Fruit fly (Drosophila melanogaster) whole organism, embryonic: Measurements from ENCODE around the gene WDR79.

Experiments used
- Bgb ChIP-seq: fragments of 200-800 bp; sonication (Bioruptor generic); IDR thresholded peaks from 2 replicates; pipeline ENCODE4 v1.3.6; 2022; ENCODE audit warnings: missing biosample characterization, missing genetic modification characterization; ENCODE audit not compliant: partially characterized antibody
- BtbVII ChIP-seq: fragments of 200-800 bp; sonication (Bioruptor generic); optimal IDR thresholded peaks from 3 replicates; lab custom pipeline; 2017; ENCODE audit warnings: missing biosample characterization, mild to moderate bottlenecking, missing genetic modification characterization
- CG10147 ChIP-seq: fragments of 200-800 bp; sonication (Bioruptor generic); optimal IDR thresholded peaks from 2 replicates; lab custom pipeline; 2019; ENCODE audit warnings: missing biosample characterization, mild to moderate bottlenecking, missing genetic modification characterization, moderate library complexity
- CG10366 ChIP-seq: fragments of 200-800 bp; sonication (Bioruptor generic); IDR thresholded peaks from 2 replicates; pipeline ENCODE4 v1.3.6; 2022; ENCODE audit warnings: missing biosample characterization, missing genetic modification characterization
- CG10543 ChIP-seq: fragments of 200-800 bp; sonication (Bioruptor generic); optimal IDR thresholded peaks from 3 replicates; lab custom pipeline; 2017; ENCODE audit warnings: missing biosample characterization, mild to moderate bottlenecking, missing genetic modification characterization, moderate library complexity
- CG11085 ChIP-seq: fragments of 200-800 bp; sonication (Bioruptor generic); IDR thresholded peaks from 2 replicates; pipeline ENCODE4 v1.3.6; 2022; ENCODE audit warnings: missing biosample characterization, missing genetic modification characterization
- CG14965 ChIP-seq: fragments of 200-800 bp; sonication (Bioruptor generic); optimal IDR thresholded peaks from 2 replicates; lab custom pipeline; 2016; ENCODE audit warnings: missing biosample characterization, missing genetic modification characterization, borderline replicate concordance
- CG1647 ChIP-seq: fragments of 200-800 bp; sonication (Bioruptor generic); optimal IDR thresholded peaks from 3 replicates; lab custom pipeline; 2016; ENCODE audit warnings: missing biosample characterization, missing genetic modification characterization
- CG1832 ChIP-seq: fragments of 200-800 bp; sonication (Bioruptor generic); optimal IDR thresholded peaks from 2 replicates; lab custom pipeline; 2017; ENCODE audit warnings: missing biosample characterization, mild to moderate bottlenecking, missing genetic modification characterization, inconsistent platforms
- CG2120 ChIP-seq: fragments of 200-800 bp; sonication (Bioruptor generic); optimal IDR thresholded peaks from 3 replicates; lab custom pipeline; 2016; ENCODE audit warnings: missing biosample characterization, missing genetic modification characterization
- CG31224 ChIP-seq: fragments of 200-800 bp; sonication (Bioruptor generic); IDR thresholded peaks from 2 replicates; pipeline ENCODE4 v1.3.6; 2022; ENCODE audit warnings: missing biosample characterization, missing genetic modification characterization
- CG42726 ChIP-seq: fragments of 200-800 bp; sonication (Bioruptor generic); IDR thresholded peaks from 2 replicates; pipeline ENCODE4 v1.3.6; 2022; ENCODE audit warnings: missing biosample characterization, missing genetic modification characterization; ENCODE audit not compliant: partially characterized antibody
- CG4854 ChIP-seq: fragments of 200-800 bp; sonication (Bioruptor generic); optimal IDR thresholded peaks from 2 replicates; lab custom pipeline; 2016; ENCODE audit warnings: missing biosample characterization, missing genetic modification characterization, inconsistent platforms
- CG5953 ChIP-seq: fragments of 200-800 bp; sonication (Bioruptor generic); IDR thresholded peaks from 2 replicates; pipeline ENCODE4 v1.3.6; 2022; ENCODE audit warnings: missing biosample characterization, missing genetic modification characterization
- CG6654 ChIP-seq: fragments of 200-800 bp; sonication (Bioruptor generic); optimal IDR thresholded peaks from 2 replicates; lab custom pipeline; 2017; ENCODE audit warnings: missing biosample characterization, mild to moderate bottlenecking, missing genetic modification characterization
- CG6683 ChIP-seq: fragments of 200-800 bp; sonication (Bioruptor generic); optimal IDR thresholded peaks from 2 replicates; lab custom pipeline; 2017; ENCODE audit warnings: missing biosample characterization, mild to moderate bottlenecking, missing genetic modification characterization, missing genetic modification reagents
- CG6765 ChIP-seq: fragments of 200-800 bp; sonication (Bioruptor generic); optimal IDR thresholded peaks from 3 replicates; lab custom pipeline; 2017; ENCODE audit warnings: missing biosample characterization, mild to moderate bottlenecking, missing genetic modification characterization
- CG7372 ChIP-seq: fragments of 200-800 bp; sonication (Bioruptor generic); IDR thresholded peaks from 2 replicates; pipeline ENCODE4 v1.3.6; 2022; ENCODE audit warnings: missing biosample characterization, missing genetic modification characterization
- CG7556 ChIP-seq: fragments of 200-800 bp; sonication (Bioruptor generic); optimal IDR thresholded peaks from 2 replicates; lab custom pipeline; 2017; ENCODE audit warnings: missing biosample characterization, mild to moderate bottlenecking, missing genetic modification characterization
- CTCF ChIP-seq: fragments of 200-800 bp; sonication (Bioruptor generic); optimal IDR thresholded peaks from 2 replicates; lab custom pipeline; 2017; ENCODE audit warnings: missing biosample characterization, mild to moderate bottlenecking, missing genetic modification characterization, moderate library complexity
- D19B ChIP-seq: fragments of 200-800 bp; sonication (Bioruptor generic); optimal IDR thresholded peaks from 2 replicates; lab custom pipeline; 2017; ENCODE audit warnings: missing biosample characterization, mild to moderate bottlenecking, missing genetic modification characterization
- H2.0 ChIP-seq: fragments of 200-800 bp; sonication (Bioruptor generic); IDR thresholded peaks from 2 replicates; pipeline ENCODE4 v1.3.6; 2022; ENCODE audit warnings: missing biosample characterization, missing genetic modification characterization
- HLHmδ ChIP-seq: fragments of 200-800 bp; sonication (Bioruptor generic); optimal IDR thresholded peaks from 2 replicates; lab custom pipeline; 2018; ENCODE audit warnings: missing biosample characterization, mild to moderate bottlenecking, missing genetic modification characterization, moderate library complexity
- Neu2 ChIP-seq: fragments of 200-800 bp; sonication (Bioruptor generic); optimal IDR thresholded peaks from 3 replicates; lab custom pipeline; 2016; ENCODE audit warnings: missing biosample characterization, missing genetic modification characterization, borderline replicate concordance
- Optix ChIP-seq: fragments of 200-800 bp; sonication (Bioruptor generic); IDR thresholded peaks from 3 replicates; pipeline ENCODE4 v1.3.6; 2022; ENCODE audit warnings: missing biosample characterization, missing genetic modification characterization
- PHDP ChIP-seq: fragments of 200-800 bp; sonication (Bioruptor generic); optimal IDR thresholded peaks from 3 replicates; lab custom pipeline; 2018; ENCODE audit warnings: missing biosample characterization, mild to moderate bottlenecking, missing genetic modification characterization, moderate library complexity
- Ravus ChIP-seq: fragments of 200-800 bp; sonication (Bioruptor generic); IDR thresholded peaks from 2 replicates; pipeline ENCODE4 v1.3.6; 2022; ENCODE audit warnings: missing biosample characterization, missing genetic modification characterization
- Rfx ChIP-seq: fragments of 200-800 bp; sonication (Bioruptor generic); IDR thresholded peaks from 2 replicates; pipeline ENCODE4 v1.3.6; 2022; ENCODE audit warnings: missing biosample characterization, missing genetic modification characterization
- Usf ChIP-seq: fragments of 200-800 bp; sonication (Bioruptor generic); optimal IDR thresholded peaks from 2 replicates; lab custom pipeline; 2017; ENCODE audit warnings: missing genotype, missing biosample characterization, missing genetic modification characterization
- YL-1 ChIP-seq: fragments of 200-800 bp; sonication (Bioruptor generic); optimal IDR thresholded peaks from 3 replicates; lab custom pipeline; 2017; ENCODE audit warnings: missing biosample characterization, mild to moderate bottlenecking, missing genetic modification characterization
- amos ChIP-seq: fragments of 200-800 bp; sonication (Bioruptor generic); IDR thresholded peaks from 2 replicates; pipeline ENCODE4 v1.3.6; 2022; ENCODE audit warnings: missing biosample characterization, missing genetic modification characterization; ENCODE audit not compliant: partially characterized antibody
- ase ChIP-seq: fragments of 200-800 bp; sonication (Bioruptor generic); IDR thresholded peaks from 3 replicates; pipeline ENCODE4 v1.3.6; 2022; ENCODE audit warnings: missing biosample characterization, missing genetic modification characterization
- ato ChIP-seq: fragments of 200-800 bp; sonication (Bioruptor generic); IDR thresholded peaks from 2 replicates; pipeline ENCODE4 v1.3.6; 2022; ENCODE audit warnings: missing biosample characterization, missing genetic modification characterization; ENCODE audit not compliant: partially characterized antibody
- bab2 ChIP-seq: fragments of 200-800 bp; sonication (Bioruptor generic); optimal IDR thresholded peaks from 2 replicates; lab custom pipeline; 2016; ENCODE audit warnings: missing biosample characterization, missing genetic modification characterization
- croc ChIP-seq: fragments of 200-800 bp; sonication (Bioruptor generic); conservative IDR thresholded peaks from 3 replicates; pipeline ENCODE4 v1.3.6; 2022; ENCODE audit warnings: missing biosample characterization, missing genetic modification characterization
- disco-r ChIP-seq: fragments of 200-800 bp; sonication (Bioruptor generic); optimal IDR thresholded peaks from 2 replicates; lab custom pipeline; 2016; ENCODE audit warnings: missing biosample characterization, missing genetic modification characterization
- emc ChIP-seq: fragments of 200-800 bp; sonication (Bioruptor generic); optimal IDR thresholded peaks from 2 replicates; lab custom pipeline; 2016; ENCODE audit warnings: missing biosample characterization, missing genetic modification characterization
- exex ChIP-seq: fragments of 200-800 bp; sonication (Bioruptor generic); optimal IDR thresholded peaks from 4 replicates; lab custom pipeline; 2018; ENCODE audit warnings: missing biosample characterization, mild to moderate bottlenecking, missing genetic modification characterization, moderate library complexity
- ind ChIP-seq: fragments of 200-800 bp; sonication (Bioruptor generic); optimal IDR thresholded peaks from 3 replicates; lab custom pipeline; 2016; ENCODE audit warnings: missing biosample characterization, missing genetic modification characterization
- insv ChIP-seq, 2 experiments: fragments of 200-800 bp; sonication (Bioruptor generic); optimal IDR thresholded peaks; 3 replicates each; lab custom pipeline; 2016 to 2018; ENCODE audit warnings: missing biosample characterization in 2 of 2, missing genetic modification characterization in 2 of 2
- mld ChIP-seq: fragments of 200-800 bp; sonication (Bioruptor generic); IDR thresholded peaks from 3 replicates; pipeline ENCODE4 v1.3.6; 2022; ENCODE audit warnings: missing biosample characterization, missing genetic modification characterization; ENCODE audit not compliant: partially characterized antibody
- nmo ChIP-seq: fragments of 200-800 bp; sonication (Bioruptor generic); optimal IDR thresholded peaks from 2 replicates; lab custom pipeline; 2018; ENCODE audit warnings: missing biosample characterization, mild to moderate bottlenecking, missing genetic modification characterization, moderate library complexity
- nom ChIP-seq: fragments of 200-800 bp; sonication (Bioruptor generic); optimal IDR thresholded peaks from 2 replicates; lab custom pipeline; 2017; ENCODE audit warnings: missing biosample characterization, missing genetic modification characterization, mild to moderate bottlenecking, moderate library complexity, missing genetic modification reagents
- onecut ChIP-seq: fragments of 200-800 bp; sonication (Bioruptor generic); IDR thresholded peaks from 2 replicates; pipeline ENCODE4 v1.3.6; 2022; ENCODE audit warnings: missing biosample characterization, missing genetic modification characterization
- org-1 ChIP-seq: fragments of 200-800 bp; sonication (Bioruptor generic); optimal IDR thresholded peaks from 2 replicates; lab custom pipeline; 2017; ENCODE audit warnings: missing biosample characterization, missing genetic modification characterization
- pfk ChIP-seq: fragments of 200-800 bp; sonication (Bioruptor generic); optimal IDR thresholded peaks from 2 replicates; lab custom pipeline; 2018; ENCODE audit warnings: missing biosample characterization, mild to moderate bottlenecking, missing genetic modification characterization, moderate library complexity
- seq ChIP-seq: fragments of 200-800 bp; sonication (Bioruptor generic); IDR thresholded peaks from 2 replicates; pipeline ENCODE4 v1.3.6; 2022; ENCODE audit warnings: missing biosample characterization, missing genetic modification characterization
- sima ChIP-seq: fragments of 200-800 bp; sonication (Bioruptor generic); optimal IDR thresholded peaks from 2 replicates; lab custom pipeline; 2016; ENCODE audit warnings: missing biosample characterization, missing genetic modification characterization
- sug ChIP-seq: fragments of 200-800 bp; optimal IDR thresholded peaks from 2 replicates; lab custom pipeline; 2019; ENCODE audit warnings: missing biosample characterization, mild to moderate bottlenecking, missing genetic modification characterization, moderate library complexity
- tgo ChIP-seq: fragments of 200-800 bp; sonication (Bioruptor generic); IDR thresholded peaks from 3 replicates; pipeline ENCODE4 v1.3.6; 2022; ENCODE audit warnings: missing biosample characterization, missing genetic modification characterization
- tio ChIP-seq: fragments of 200-800 bp; sonication (Bioruptor generic); optimal IDR thresholded peaks from 2 replicates; lab custom pipeline; 2017; ENCODE audit warnings: missing biosample characterization, missing genetic modification characterization, inconsistent platforms
- vvl ChIP-seq: fragments of 200-800 bp; sonication (Bioruptor generic); IDR thresholded peaks from 2 replicates; pipeline ENCODE4 v1.3.6; 2022; ENCODE audit warnings: missing biosample characterization, missing genetic modification characterization

The WDR79 gene

dm6 chr2L:6090365-6090764, 37.2 kb downstream of the WDR79 start (continued):
- TF ChIP-seq YL-1 (no peak), CG6654 (no peak), CG11085 (GFP tag; lab: Robert Waterston, UW) (no peak), amos (no peak; the same call in 1 of the 2 replicates), ase (no peak), Optix (GFP tag; lab: Robert Waterston, UW) (no peak), H2.0 (GFP tag; lab: Robert Waterston, UW) (no peak), Bgb (GFP tag; lab: Robert Waterston, UW) (peak; percentile 16; the same call in 1 of the 2 replicates), CG10543 (GFP tag; lab: Kevin White, UChicago) (peak; percentile 68), CG1832 (no peak), emc (GFP tag; lab: Kevin White, UChicago) (no peak), BtbVII (GFP tag; lab: Kevin White, UChicago) (no peak), org-1 (GFP tag; lab: Kevin White, UChicago) (no peak), mld (GFP tag; lab: Robert Waterston, UW) (no peak), CG5953 (GFP tag; lab: Robert Waterston, UW) (no peak), CG31224 (no peak), seq (GFP tag; lab: Robert Waterston, UW) (no peak), PHDP (tag; lab: Kevin White, UChicago) (no peak), pfk (GFP tag; lab: Kevin White, UChicago) (no peak), CG42726 (GFP tag; lab: Robert Waterston, UW) (peak; percentile 56; the same call in 1 of the 2 replicates), CG6765 (GFP tag; lab: Kevin White, UChicago) (no peak), bab2 (no peak), HLHmδ (GFP tag; lab: Kevin White, UChicago) (no peak), ato (no peak), exex (tag; lab: Kevin White, UChicago) (no peak), Neu2 (GFP tag; lab: Kevin White, UChicago) (no peak), CG1647 (GFP tag; lab: Kevin White, UChicago) (no peak), onecut (GFP tag; lab: Robert Waterston, UW) (0 out of 2 replicates have a peak, but pooled peaks have one; percentile 2), croc (GFP tag; lab: Robert Waterston, UW) (no peak), Rfx (GFP tag; lab: Robert Waterston, UW) (no peak), nmo (GFP tag; lab: Kevin White, UChicago) (no peak), CTCF (GFP tag; lab: Kevin White, UChicago) (no peak), tio (GFP tag; lab: Kevin White, UChicago) (no peak), sug (peak; percentile 60), CG10147 (GFP tag; lab: Kevin White, UChicago) (no peak), CG2120 (no peak), CG10366 (GFP tag; lab: Robert Waterston, UW) (no peak), disco-r (GFP tag; lab: Kevin White, UChicago) (no peak), CG7556 (no peak), insv (GFP tag; optimal IDR thresholded peaks at IDR 0.05; lab: Kevin White, UChicago) (no peak), CG7372 (GFP tag; lab: Robert Waterston, UW) (no peak), CG6683 (no peak), CG14965 (no peak), tgo (no peak), ind (no peak), Ravus (GFP tag; lab: Robert Waterston, UW) (no peak), Usf (GFP tag; lab: Kevin White, UChicago) (no peak), D19B (GFP tag; lab: Kevin White, UChicago) (no peak), sima (no peak), nom (GFP tag; lab: Kevin White, UChicago) (no peak), CG4854 (GFP tag; lab: Kevin White, UChicago) (no peak), vvl (GFP tag; lab: Robert Waterston, UW) (peak; percentile 19; the same call in 1 of the 2 replicates)
